Fruit fly (Drosophila melanogaster) whole organism, pupa: Measurements from ENCODE around the gene stas.

Experiments
- CG10348 ChIP-seq: fragments of 200-800 bp; sonication (Bioruptor generic); IDR thresholded peaks from 2 replicates; pipeline ENCODE4 v1.3.6; 2022; ENCODE audit warnings: missing biosample characterization, missing genetic modification characterization
- CG17806 ChIP-seq: fragments of 200-800 bp; sonication (Bioruptor generic); optimal IDR thresholded peaks from 2 replicates; lab custom pipeline; 2018; ENCODE audit warnings: missing biosample characterization, mild to moderate bottlenecking, missing genetic modification characterization, moderate library complexity
- CG4496 ChIP-seq: fragments of 200-800 bp; sonication (Bioruptor generic); IDR thresholded peaks from 3 replicates; pipeline ENCODE4 v1.3.6; 2022; ENCODE audit warnings: missing biosample characterization, missing genetic modification characterization
- CG8301 ChIP-seq: fragments of 200-800 bp; sonication (Bioruptor generic); optimal IDR thresholded peaks from 2 replicates; lab custom pipeline; 2018; ENCODE audit warnings: missing biosample characterization, mild to moderate bottlenecking, missing genetic modification characterization
- EcR ChIP-seq: fragments of 200-800 bp; sonication (Bioruptor generic); optimal IDR thresholded peaks from 3 replicates; lab custom pipeline; 2019; ENCODE audit warnings: missing biosample characterization, missing genetic modification characterization, mild to moderate bottlenecking, moderate library complexity, missing genetic modification reagents
- Pif1A ChIP-seq: fragments of 200-800 bp; sonication (Bioruptor generic); optimal IDR thresholded peaks from 3 replicates; lab custom pipeline; 2016; ENCODE audit warnings: missing biosample characterization, missing genetic modification characterization

- peak; percentile 51 for TF ChIP-seq CG10348 (GFP tag; lab: Robert Waterston, UW)
- peak; percentile 91 for TF ChIP-seq CG4496 (GFP tag; lab: Robert Waterston, UW)
- TF ChIP-seq CG17806 (tag; lab: Kevin White, UChicago), result peak; percentile 77
- peak; percentile 90 for TF ChIP-seq CG8301 (tag; lab: Kevin White, UChicago)
- no peak for TF ChIP-seq EcR (GFP tag; lab: Kevin White, UChicago)
- TF ChIP-seq Pif1A (GFP tag; lab: Kevin White, UChicago), result peak; percentile 94
Measured at dm6 chrX:17624983-17625401, 2.7 kb downstream of the stas start.
